Worm (Caenorhabditis elegans) whole organism, dauer: Measurements from ENCODE around the gene saps-1.

Experiments used
- unc-62 ChIP-seq: sonication (generic microtip); optimal IDR thresholded peaks from 2 replicates; lab custom pipeline; 2017; ENCODE audit warnings: missing biosample characterization, missing genetic modification reagents, missing genetic modification characterization

The saps-1 gene

ce11 chrII:11288148-11288547, 9.3 kb upstream of the saps-1 start:
- TF ChIP-seq unc-62 (GFP tag; lab: Kevin White, UChicago) = no peak

DNA sequence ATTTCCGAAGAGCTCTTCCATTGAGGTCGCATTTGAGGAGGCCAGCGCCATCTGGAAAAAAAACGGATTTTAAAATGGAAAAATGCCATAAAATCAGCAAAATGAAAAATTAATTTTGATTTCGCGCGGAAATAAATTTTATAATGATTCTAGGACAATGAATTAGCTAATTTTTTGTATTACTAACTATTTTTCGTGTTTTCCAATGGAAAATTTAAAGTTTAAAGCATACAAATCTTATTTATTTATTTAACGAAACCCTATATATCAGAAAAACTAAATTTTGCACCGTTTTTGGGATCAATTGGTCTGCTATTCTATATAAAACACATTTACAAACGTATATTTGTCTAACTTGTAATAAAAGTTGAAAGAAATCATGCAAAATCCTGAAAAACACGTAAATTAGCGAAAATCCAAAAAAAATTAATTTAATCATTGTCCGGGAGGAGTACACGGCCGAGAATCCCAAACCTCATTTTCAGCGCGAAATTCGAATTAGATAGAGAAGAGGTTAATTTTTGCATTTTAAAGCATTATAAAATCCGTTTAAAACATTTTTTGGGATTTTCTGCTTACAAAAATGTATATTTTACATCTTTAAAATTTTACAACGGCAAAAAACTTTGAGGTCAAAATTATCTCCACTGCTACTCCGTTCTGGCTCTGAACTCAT, 7.2 kb upstream of the saps-1 start, which contains the start of gene C47G2.3:
Gene C47G2.3 (minus strand): TSS at position 51 of the 676 bp plus-strand sequence.
- TF ChIP-seq unc-62 (GFP tag; lab: Kevin White, UChicago) = no peak

ce11 chrII:11293433-11293832, 4.1 kb upstream of the saps-1 start, which contains the start of gene C47G2.4:
Gene C47G2.4 (minus strand): TSS chrII:11293606.
- TF ChIP-seq unc-62 (GFP tag; lab: Kevin White, UChicago) = no peak

- no peak for TF ChIP-seq unc-62 (GFP tag; lab: Kevin White, UChicago)
Measured at ce11 chrII:11301059-11301458, 3.6 kb downstream of the saps-1 start, which contains the start of gene raga-1. Gene raga-1 (plus strand): TSS chrII:11301359.

ce11 chrII:11302591-11302990, 5.1 kb downstream of the saps-1 start, which contains the start of gene samp-1:
Gene samp-1 (plus strand): TSS chrII:11302891.
- TF ChIP-seq unc-62 (GFP tag; lab: Kevin White, UChicago) = no peak

ce11 chrII:11305627-11306449, 8.3 kb downstream of the saps-1 start, which contains the start of gene rsf-1:
Gene rsf-1 (plus strand): TSS chrII:11306399.
- no peak for TF ChIP-seq unc-62 (GFP tag; lab: Kevin White, UChicago)

- no peak for TF ChIP-seq unc-62 (GFP tag; lab: Kevin White, UChicago)
Measured at ce11 chrII:11307332-11307731, 9.8 kb downstream of the saps-1 start.

DNA sequence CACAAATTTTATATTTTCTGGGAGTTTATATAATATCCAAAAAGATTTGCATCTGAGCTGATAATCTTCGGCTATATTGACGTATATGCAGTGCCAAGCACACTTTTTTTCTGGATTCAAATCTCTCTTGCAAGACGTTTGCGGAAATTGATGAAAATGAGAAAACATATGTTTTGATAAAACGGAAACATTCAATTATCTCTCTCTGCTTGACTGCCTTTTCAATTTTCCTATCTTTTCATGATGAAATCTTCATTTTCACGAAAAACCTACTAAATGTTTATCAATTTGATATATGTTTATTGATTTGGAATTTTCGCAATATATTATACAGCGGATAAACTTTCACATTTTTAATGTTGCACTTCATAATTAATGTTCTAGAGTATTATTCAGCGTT, 10.5 kb downstream of the saps-1 start:
- TF ChIP-seq unc-62 (GFP tag; lab: Kevin White, UChicago) = no peak

DNA sequence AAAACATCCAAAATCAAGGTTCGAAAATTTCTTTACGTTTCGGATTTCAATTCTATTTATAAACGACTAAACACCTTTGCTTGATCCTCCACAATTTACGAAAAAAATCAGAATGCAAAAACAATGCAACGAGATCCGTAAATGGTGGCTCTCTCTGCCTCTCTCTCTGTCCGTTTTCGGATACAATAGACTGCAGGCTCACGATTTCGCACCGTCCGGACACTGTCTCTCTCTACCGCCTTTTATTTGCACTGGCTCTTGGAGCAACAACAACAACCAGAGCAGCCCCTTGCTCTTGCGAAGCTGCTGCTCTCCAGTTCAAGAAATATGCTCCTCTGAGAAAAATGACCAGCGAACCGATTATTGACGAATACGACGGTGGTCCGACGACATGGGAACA, 14.7 kb downstream of the saps-1 start, which contains the start of gene T24F1.7:
Gene T24F1.7 (plus strand): TSS at position 301 of the 400 bp plus-strand sequence.
- TF ChIP-seq unc-62 (GFP tag; lab: Kevin White, UChicago) = no peak

DNA sequence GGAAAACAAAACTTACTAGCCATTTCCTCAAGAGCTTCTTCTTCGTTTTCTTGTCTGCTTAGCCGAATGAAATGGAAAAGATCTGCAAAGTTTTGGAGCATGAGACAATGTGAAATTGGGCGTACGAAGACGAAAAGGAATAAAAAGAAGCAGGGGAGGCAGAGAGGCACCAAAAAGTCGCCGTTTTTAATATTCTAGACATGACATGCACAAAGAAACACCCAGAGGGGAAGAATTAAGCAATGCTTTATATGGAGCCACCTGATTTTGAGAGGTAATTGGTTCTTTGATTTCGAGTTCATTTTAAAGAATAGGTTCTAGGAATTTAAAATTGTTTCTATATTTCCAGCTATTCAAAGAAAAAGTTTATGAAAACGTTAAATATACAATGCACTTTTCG, 16.7 kb downstream of the saps-1 start, which contains the start of gene T24F1.4:
Gene T24F1.4 (minus strand): TSS at position 101 of the 400 bp plus-strand sequence.
- no peak for TF ChIP-seq unc-62 (GFP tag; lab: Kevin White, UChicago)

DNA sequence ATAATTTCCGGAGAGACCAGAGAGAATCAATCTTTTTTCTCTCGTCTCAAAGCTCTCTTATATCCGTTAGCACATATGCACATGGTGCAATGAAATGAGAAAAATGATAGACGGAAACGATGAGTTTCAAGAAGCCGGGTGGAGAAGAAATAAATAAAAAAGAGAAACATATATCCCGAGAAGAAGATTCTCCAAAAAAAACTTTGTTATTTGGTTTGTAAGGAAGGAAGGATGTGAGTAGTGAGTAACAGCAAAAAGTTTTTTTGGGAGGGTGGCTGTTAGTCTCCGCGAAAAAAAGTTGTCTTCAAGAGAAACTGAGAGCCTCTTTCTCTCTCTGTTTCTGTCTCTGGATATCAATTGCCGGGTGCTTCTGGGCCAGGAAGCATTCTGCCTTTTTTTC, 19.2 kb downstream of the saps-1 start:
- no peak for TF ChIP-seq unc-62 (GFP tag; lab: Kevin White, UChicago)

ce11 chrII:11319591-11319990, 22.1 kb downstream of the saps-1 start, which contains the start of gene nlp-51:
Gene nlp-51 (minus strand): TSS chrII:11319691.
- TF ChIP-seq unc-62 (GFP tag; lab: Kevin White, UChicago) = no peak

DNA sequence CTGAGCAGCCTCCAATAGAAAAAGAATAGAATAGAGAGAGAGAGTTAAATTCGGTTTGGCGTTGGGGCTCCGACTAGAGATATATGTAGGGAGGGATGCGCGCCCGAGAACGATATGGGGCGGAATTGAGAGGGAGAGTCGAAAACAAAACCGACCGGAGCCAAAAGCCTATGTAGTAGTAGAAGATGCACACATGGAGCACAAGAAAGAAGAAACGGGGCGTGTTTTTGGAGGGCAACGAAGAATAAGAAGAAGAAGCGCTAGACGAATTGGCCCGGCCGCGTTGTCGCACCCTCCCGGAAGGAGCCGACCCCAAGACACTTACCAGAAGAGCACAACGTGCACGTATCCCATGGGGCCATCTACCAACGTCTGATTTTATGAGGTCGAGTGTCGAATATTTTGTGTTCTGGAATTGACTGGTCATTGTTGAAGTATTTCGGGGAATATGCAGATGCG, 31.6 kb downstream of the saps-1 start, which contains the start of gene tag-180:
Gene tag-180 (minus strand): TSS at position 409 of the 459 bp plus-strand sequence.
- TF ChIP-seq unc-62 (GFP tag; lab: Kevin White, UChicago) = no peak

ce11 chrII:11333375-11333774, 35.9 kb downstream of the saps-1 start:
- no peak for TF ChIP-seq unc-62 (GFP tag; lab: Kevin White, UChicago)

ce11 chrII:11333846-11334638, 36.6 kb downstream of the saps-1 start:
- no peak for TF ChIP-seq unc-62 (GFP tag; lab: Kevin White, UChicago)
